Worm (Caenorhabditis elegans): ENCODE data around the gene Y32F6B.1.

- TF ChIP-seq pha-2 (tag; optimal IDR thresholded peaks at IDR 0.05) = no peak
- no peak for TF ChIP-seq sox-2 (GFP tag; IDR thresholded peaks at IDR 0.05)
- TF ChIP-seq nfya-1 (tag; optimal IDR thresholded peaks at IDR 0.05) = no peak
- TF ChIP-seq fkh-10 (GFP tag; optimal IDR thresholded peaks at IDR 0.05) = no peak
- TF ChIP-seq nhr-11 (tag; optimal IDR thresholded peaks at IDR 0.05) = no peak
- no peak for TF ChIP-seq rnt-1 (tag; optimal IDR thresholded peaks at IDR 0.05)
- no peak for TF ChIP-seq pax-1 (tag; optimal IDR thresholded peaks at IDR 0.05)
- no peak for TF ChIP-seq K02D7.2 (tag; optimal IDR thresholded peaks at IDR 0.05)
- TF ChIP-seq F13H6.1 (tag; optimal IDR thresholded peaks at IDR 0.05) = no peak
- no peak for TF ChIP-seq lim-6 (tag; optimal IDR thresholded peaks at IDR 0.05)
- TF ChIP-seq tbx-7 (tag; optimal IDR thresholded peaks at IDR 0.05) = no peak
- TF ChIP-seq unc-42 (tag; optimal IDR thresholded peaks at IDR 0.05) = no peak
Measured at ce11 chrV:10501295-10501694, 16.8 kb upstream of the Y32F6B.1 start, which contains the start of gene C35A5.3.

Measured in whole organism, late embryonic.